Worm (Caenorhabditis elegans) whole organism, late embryonic: ENCODE data around the gene srx-125.

Source experiments
- C08G9.2 ChIP-seq: sonication (generic microtip); optimal IDR thresholded peaks from 2 replicates; lab custom pipeline; 2016; ENCODE audit warnings: mild to moderate bottlenecking, missing genetic modification characterization, moderate library complexity, missing compliant biosample characterization
- C38D4.7 ChIP-seq: fragments of 200-800 bp; sonication (Bioruptor generic); optimal IDR thresholded peaks from 2 replicates; lab custom pipeline; 2018; ENCODE audit warnings: mild to moderate bottlenecking, missing genetic modification characterization, moderate library complexity, missing compliant biosample characterization
- K09A11.1 ChIP-seq: sonication (generic microtip); optimal IDR thresholded peaks from 2 replicates; lab custom pipeline; 2017; ENCODE audit warnings: antibody characterized with exemption, mild to moderate bottlenecking, missing genetic modification characterization, missing compliant biosample characterization; ENCODE audit not compliant: insufficient read depth
- T23F11.4 ChIP-seq: fragments of 200-800 bp; sonication (Bioruptor generic); optimal IDR thresholded peaks from 2 replicates; lab custom pipeline; 2018; ENCODE audit warnings: mild to moderate bottlenecking, missing genetic modification characterization, missing compliant biosample characterization
- ama-1 ChIP-seq: fragments of 150-350 bp; optimal IDR thresholded peaks from 2 replicates; lab custom pipeline; 2014
- ceh-14 ChIP-seq: sonication (generic microtip); optimal IDR thresholded peaks from 2 replicates; lab custom pipeline; 2016; ENCODE audit warnings: missing genotype, missing genetic modification characterization, missing compliant biosample characterization
- ceh-19 ChIP-seq: fragments of 200-800 bp; sonication (Bioruptor generic); optimal IDR thresholded peaks from 2 replicates; lab custom pipeline; 2018; ENCODE audit warnings: mild to moderate bottlenecking, missing genetic modification characterization, missing compliant biosample characterization
- ceh-2 ChIP-seq: sonication (generic microtip); optimal IDR thresholded peaks from 2 replicates; lab custom pipeline; 2016; ENCODE audit warnings: missing genotype, missing genetic modification characterization, missing compliant biosample characterization
- ceh-24 ChIP-seq: sonication (generic microtip); optimal IDR thresholded peaks from 2 replicates; lab custom pipeline; 2016; ENCODE audit warnings: mild to moderate bottlenecking, missing genetic modification characterization, missing compliant biosample characterization
- ceh-30 ChIP-seq: fragments of 150-350 bp; optimal IDR thresholded peaks from 2 replicates; lab custom pipeline; 2014; ENCODE audit warnings: missing biosample characterization, missing genetic modification characterization
- ceh-34 ChIP-seq: sonication (generic microtip); optimal IDR thresholded peaks from 2 replicates; lab custom pipeline; 2016; ENCODE audit warnings: mild to moderate bottlenecking, missing genetic modification characterization, missing compliant biosample characterization
- ceh-48 ChIP-seq: sonication (generic microtip); optimal IDR thresholded peaks from 2 replicates; lab custom pipeline; 2016; ENCODE audit warnings: missing genetic modification characterization, inconsistent platforms, missing compliant biosample characterization
- che-1 ChIP-seq: sonication (generic microtip); optimal IDR thresholded peaks from 2 replicates; lab custom pipeline; 2016; ENCODE audit warnings: mild to moderate bottlenecking, missing genetic modification characterization, missing compliant biosample characterization
- dve-1 ChIP-seq: sonication (generic microtip); optimal IDR thresholded peaks from 2 replicates; lab custom pipeline; 2017; ENCODE audit warnings: antibody characterized with exemption, mild to moderate bottlenecking, missing genetic modification characterization, missing compliant biosample characterization
- elt-2 ChIP-seq: sonication (generic microtip); optimal IDR thresholded peaks from 2 replicates; lab custom pipeline; 2016; ENCODE audit warnings: missing genetic modification reagents, missing genetic modification characterization, missing compliant biosample characterization
- ets-4 ChIP-seq: sonication (generic microtip); optimal IDR thresholded peaks from 2 replicates; lab custom pipeline; 2016; ENCODE audit warnings: missing genetic modification characterization, missing compliant biosample characterization
- fkh-10 ChIP-seq: fragments of 150-350 bp; optimal IDR thresholded peaks from 2 replicates; lab custom pipeline; 2014; ENCODE audit warnings: missing biosample characterization, missing genetic modification reagents, missing genetic modification characterization
- hlh-13 ChIP-seq: fragments of 200-800 bp; sonication (Bioruptor generic); optimal IDR thresholded peaks from 2 replicates; lab custom pipeline; 2018; ENCODE audit warnings: mild to moderate bottlenecking, missing genetic modification characterization, missing compliant biosample characterization
- hlh-30 ChIP-seq: sonication (generic microtip); optimal IDR thresholded peaks from 2 replicates; lab custom pipeline; 2017; ENCODE audit warnings: antibody characterized with exemption, missing genetic modification characterization, missing compliant biosample characterization; ENCODE audit not compliant: insufficient read depth
- nfya-1 ChIP-seq: sonication (generic microtip); optimal IDR thresholded peaks from 2 replicates; lab custom pipeline; 2017; ENCODE audit warnings: missing genetic modification characterization, mild to moderate bottlenecking, missing compliant biosample characterization, antibody characterized with exemption, moderate library complexity
- npax-4 ChIP-seq: sonication (generic microtip); optimal IDR thresholded peaks from 2 replicates; lab custom pipeline; 2016; ENCODE audit warnings: missing genetic modification characterization, missing compliant biosample characterization
- pag-3 ChIP-seq: sonication (generic microtip); optimal IDR thresholded peaks from 2 replicates; lab custom pipeline; 2016; ENCODE audit warnings: missing compliant biosample characterization, missing genetic modification characterization, borderline replicate concordance
- pax-1 ChIP-seq: fragments of 150-350 bp; optimal IDR thresholded peaks from 2 replicates; lab custom pipeline; 2014; ENCODE audit warnings: missing biosample characterization, missing genetic modification characterization
- pqm-1 ChIP-seq: sonication (generic microtip); optimal IDR thresholded peaks from 2 replicates; lab custom pipeline; 2016; ENCODE audit warnings: missing genetic modification characterization, missing compliant biosample characterization
- rnt-1 ChIP-seq: sonication (generic microtip); optimal IDR thresholded peaks from 2 replicates; lab custom pipeline; 2016; ENCODE audit warnings: missing genetic modification characterization, missing compliant biosample characterization
- sox-4 ChIP-seq: sonication (generic microtip); optimal IDR thresholded peaks from 2 replicates; lab custom pipeline; 2017; ENCODE audit warnings: mild to moderate bottlenecking, missing genetic modification characterization, inconsistent platforms, missing compliant biosample characterization
- tbx-7 ChIP-seq: sonication (generic microtip); optimal IDR thresholded peaks from 2 replicates; lab custom pipeline; 2016; ENCODE audit warnings: missing genotype, missing genetic modification characterization, missing compliant biosample characterization
- unc-42 ChIP-seq: sonication (generic microtip); optimal IDR thresholded peaks from 2 replicates; lab custom pipeline; 2016; ENCODE audit warnings: missing genotype, missing genetic modification characterization, missing compliant biosample characterization
- unc-86 ChIP-seq: sonication (generic microtip); optimal IDR thresholded peaks from 2 replicates; lab custom pipeline; 2016; ENCODE audit warnings: missing genetic modification characterization, missing compliant biosample characterization

srx-125 gene

ce11 chrV:13324933-13325760 is 42.0 kb upstream of the srx-125 start, which contains the start of gene C50B6.7:
TSS of gene C50B6.7 (minus strand) at chrV:13324983.
- TF ChIP-seq ceh-19 (GFP tag; lab: Kevin White, UChicago) (no peak), unc-42 (tag; lab: Kevin White, UChicago) (no peak), ceh-2 (tag; lab: Kevin White, UChicago) (no peak), ama-1 (no peak), ceh-48 (no peak), ceh-30 (tag; lab: Kevin White, UChicago) (no peak), pqm-1 (tag; lab: Kevin White, UChicago) (no peak), pax-1 (no peak), npax-4 (tag; lab: Kevin White, UChicago) (no peak), unc-86 (no peak), pag-3 (tag; lab: Kevin White, UChicago) (no peak), tbx-7 (tag; lab: Kevin White, UChicago) (no peak), ceh-34 (tag; lab: Kevin White, UChicago) (no peak), elt-2 (tag; lab: Kevin White, UChicago) (no peak), hlh-13 (no peak), fkh-10 (GFP tag; lab: Kevin White, UChicago) (no peak)

ce11 chrV:13327463-13327862 is 39.7 kb upstream of the srx-125 start, which contains the start of gene str-37:
TSS of gene str-37 (plus strand) at chrV:13327763.
- no peak for TF ChIP-seq ceh-24
- no peak for TF ChIP-seq C08G9.2
- no peak for TF ChIP-seq pax-1

ce11 chrV:13330919-13331318 is 36.2 kb upstream of the srx-125 start, which contains the start of gene nhr-129:
TSS of gene nhr-129 (minus strand) at chrV:13331019.
- TF ChIP-seq hlh-30, result no peak
- TF ChIP-seq ceh-30 (tag; lab: Kevin White, UChicago), result no peak
- no peak for TF ChIP-seq ets-4
- TF ChIP-seq ceh-19 (GFP tag; lab: Kevin White, UChicago), result no peak

- TF ChIP-seq sox-4 (no peak), T23F11.4 (GFP tag; lab: Kevin White, UChicago) (no peak), unc-86 (no peak), C38D4.7 (GFP tag; lab: Kevin White, UChicago) (no peak), hlh-30 (no peak), pqm-1 (tag; lab: Kevin White, UChicago) (no peak), ceh-2 (tag; lab: Kevin White, UChicago) (no peak), che-1 (no peak), ceh-34 (tag; lab: Kevin White, UChicago) (no peak), nfya-1 (tag; lab: Kevin White, UChicago) (no peak), tbx-7 (tag; lab: Kevin White, UChicago) (no peak), rnt-1 (tag; lab: Kevin White, UChicago) (no peak)
These were observed 33.5 kb upstream of the srx-125 start, which contains the start of gene nhr-168 for ce11 chrV:13333386-13334180. TSS of gene nhr-168 (minus strand) at chrV:13333871.

ce11 chrV:13334447-13334846 is 32.7 kb upstream of the srx-125 start:
- TF ChIP-seq ceh-14 (tag; lab: Kevin White, UChicago) (no peak), pag-3 (tag; lab: Kevin White, UChicago) (no peak), dve-1 (no peak), sox-4 (no peak), ama-1 (no peak), npax-4 (tag; lab: Kevin White, UChicago) (no peak), K09A11.1 (tag; lab: Kevin White, UChicago) (no peak), C08G9.2 (no peak)
